Worm (Caenorhabditis elegans) whole organism, young adult: ENCODE results near the gene C16C8.17.
"Not testable (repeated sequence)": the region's sequence is repeated elsewhere in the genome, so short reads cannot be mapped to it uniquely, and the experiment has no call there.

Source experiments
- B0019.2 ChIP-seq: fragments of 200-800 bp; sonication (Bioruptor generic); conservative IDR thresholded peaks from 2 replicates; pipeline ENCODE4 v1.3.6; 2022; ENCODE audit warnings: missing genetic modification reagents, missing genetic modification characterization, missing compliant biosample characterization
- F10E7.11 ChIP-seq: sonication (generic microtip); optimal IDR thresholded peaks from 2 replicates; lab custom pipeline; 2017; ENCODE audit warnings: mild to moderate bottlenecking, missing genetic modification characterization, moderate library complexity, missing compliant biosample characterization
- F33H1.4 ChIP-seq: fragments of 200-800 bp; sonication (Bioruptor generic); IDR thresholded peaks from 2 replicates; pipeline ENCODE4 v1.3.6; 2022; ENCODE audit warnings: missing genetic modification reagents, missing genetic modification characterization, missing compliant biosample characterization
- F49E8.2 ChIP-seq: sonication (generic microtip); optimal IDR thresholded peaks from 3 replicates; lab custom pipeline; 2017; ENCODE audit warnings: missing genetic modification characterization, mild to moderate bottlenecking, missing compliant biosample characterization, antibody characterized with exemption, moderate library complexity; ENCODE audit not compliant: insufficient read depth
- F55B11.4 ChIP-seq: sonication (generic microtip); optimal IDR thresholded peaks from 2 replicates; lab custom pipeline; 2016; ENCODE audit warnings: missing compliant biosample characterization, missing genetic modification characterization, borderline replicate concordance; ENCODE audit not compliant: insufficient read depth
- K11D2.4 ChIP-seq: fragments of 200-800 bp; sonication (Bioruptor generic); IDR thresholded peaks from 2 replicates; pipeline ENCODE4 v1.3.6; 2022; ENCODE audit warnings: missing genetic modification reagents, missing genetic modification characterization, missing compliant biosample characterization
- K12H6.12 ChIP-seq: fragments of 200-800 bp; sonication (Bioruptor generic); optimal IDR thresholded peaks from 2 replicates; lab custom pipeline; 2018; ENCODE audit warnings: mild to moderate bottlenecking, missing genetic modification characterization, missing compliant biosample characterization
- T07F8.4 ChIP-seq: sonication (generic microtip); optimal IDR thresholded peaks from 2 replicates; lab custom pipeline; 2016; ENCODE audit warnings: mild to moderate bottlenecking, missing genetic modification characterization, moderate library complexity, missing compliant biosample characterization
- Y79H2A.3 ChIP-seq: fragments of 200-800 bp; sonication (Bioruptor generic); conservative IDR thresholded peaks from 2 replicates; pipeline ENCODE4 v1.3.6; 2022; ENCODE audit warnings: missing genetic modification reagents, missing genetic modification characterization, missing compliant biosample characterization
- atf-7 ChIP-seq: sonication (generic microtip); optimal IDR thresholded peaks from 2 replicates; lab custom pipeline; 2017; ENCODE audit warnings: mild to moderate bottlenecking, missing genetic modification characterization, missing compliant biosample characterization
- athp-1 ChIP-seq: sonication (generic microtip); optimal IDR thresholded peaks from 2 replicates; lab custom pipeline; 2017; ENCODE audit warnings: mild to moderate bottlenecking, missing genetic modification characterization, missing compliant biosample characterization
- attf-3 ChIP-seq: fragments of 200-800 bp; sonication (Bioruptor generic); conservative IDR thresholded peaks from 2 replicates; pipeline ENCODE4 v1.3.6; 2022; ENCODE audit warnings: missing genetic modification reagents, missing genetic modification characterization, missing compliant biosample characterization
- attf-5 ChIP-seq: fragments of 200-800 bp; sonication (Bioruptor generic); optimal IDR thresholded peaks from 2 replicates; lab custom pipeline; 2018; ENCODE audit warnings: mild to moderate bottlenecking, missing genetic modification characterization, missing compliant biosample characterization
- ccch-3 ChIP-seq: fragments of 200-800 bp; sonication (Bioruptor generic); optimal IDR thresholded peaks from 2 replicates; lab custom pipeline; 2018; ENCODE audit warnings: mild to moderate bottlenecking, missing genetic modification characterization, missing compliant biosample characterization
- cebp-1 ChIP-seq, 2 experiments: fragments of 200-800 bp in 1 of 2; sonication (Bioruptor generic) in 1 of 2; sonication (generic microtip) in 1 of 2; IDR thresholded peaks in 1 of 2; optimal IDR thresholded peaks in 1 of 2; 2 replicates each; pipeline versions ENCODE4 v1.3.6 to Lab custom; 2017 to 2022; ENCODE audit warnings: missing compliant biosample characterization in 2 of 2, missing genetic modification characterization in 2 of 2, mild to moderate bottlenecking in 1 of 2, missing genetic modification reagents in 1 of 2, moderate library complexity in 1 of 2
- ceh-100 ChIP-seq: fragments of 200-800 bp; sonication (Bioruptor generic); IDR thresholded peaks from 2 replicates; pipeline ENCODE4 v1.3.6; 2022; ENCODE audit warnings: missing genetic modification reagents, missing genetic modification characterization, missing compliant biosample characterization
- ceh-27 ChIP-seq: fragments of 200-800 bp; sonication (Bioruptor generic); optimal IDR thresholded peaks from 2 replicates; lab custom pipeline; 2018; ENCODE audit warnings: mild to moderate bottlenecking, missing genetic modification characterization, moderate library complexity, missing compliant biosample characterization
- die-1 ChIP-seq: sonication (generic microtip); optimal IDR thresholded peaks from 2 replicates; lab custom pipeline; 2016; ENCODE audit warnings: missing genotype, mild to moderate bottlenecking, missing genetic modification characterization, missing compliant biosample characterization
- dox-1 ChIP-seq: fragments of 200-800 bp; sonication (Bioruptor generic); IDR thresholded peaks from 2 replicates; pipeline ENCODE4 v1.3.6; 2022; ENCODE audit warnings: missing genetic modification reagents, missing genetic modification characterization, missing compliant biosample characterization
- dpl-1 ChIP-seq: fragments of 150-350 bp; optimal IDR thresholded peaks from 2 replicates; lab custom pipeline; 2014; ENCODE audit warnings: missing biosample characterization, missing genetic modification reagents, missing genetic modification characterization
- gei-17 ChIP-seq: fragments of 200-800 bp; sonication (Bioruptor generic); optimal IDR thresholded peaks from 2 replicates; lab custom pipeline; 2018; ENCODE audit warnings: mild to moderate bottlenecking, missing genetic modification characterization, missing compliant biosample characterization
- hlh-12 ChIP-seq: sonication (generic microtip); optimal IDR thresholded peaks from 2 replicates; lab custom pipeline; 2016; ENCODE audit warnings: missing genetic modification characterization, missing compliant biosample characterization
- hsf-1 ChIP-seq: fragments of 200-800 bp; sonication (Bioruptor generic); IDR thresholded peaks from 2 replicates; pipeline ENCODE4 v1.3.6; 2022; ENCODE audit warnings: missing genetic modification reagents, missing genetic modification characterization, missing compliant biosample characterization
- madf-10 ChIP-seq: sonication (generic microtip); optimal IDR thresholded peaks from 2 replicates; lab custom pipeline; 2016; ENCODE audit warnings: mild to moderate bottlenecking, missing genetic modification characterization, missing compliant biosample characterization
- mcd-1 ChIP-seq: fragments of 200-800 bp; sonication (Bioruptor generic); IDR thresholded peaks from 2 replicates; pipeline ENCODE4 v1.3.6; 2022; ENCODE audit warnings: missing genetic modification reagents, missing genetic modification characterization, missing compliant biosample characterization
- mel-28 ChIP-seq: sonication (generic microtip); optimal IDR thresholded peaks from 2 replicates; lab custom pipeline; 2016; ENCODE audit warnings: borderline replicate concordance, mild to moderate bottlenecking, missing genetic modification characterization, missing compliant biosample characterization
- nfya-2 ChIP-seq: fragments of 200-800 bp; sonication (Bioruptor generic); IDR thresholded peaks from 2 replicates; pipeline ENCODE4 v1.3.6; 2022; ENCODE audit warnings: missing genetic modification reagents, missing genetic modification characterization, missing compliant biosample characterization
- nhr-80 ChIP-seq: sonication (generic microtip); optimal IDR thresholded peaks from 2 replicates; lab custom pipeline; 2016; ENCODE audit warnings: missing genetic modification characterization, missing compliant biosample characterization
- rcor-1 ChIP-seq: fragments of 200-800 bp; sonication (Bioruptor generic); IDR thresholded peaks from 2 replicates; pipeline ENCODE4 v1.3.6; 2022; ENCODE audit warnings: missing genetic modification reagents, missing genetic modification characterization, missing compliant biosample characterization
- repo-1 ChIP-seq: sonication (generic microtip); optimal IDR thresholded peaks from 2 replicates; lab custom pipeline; 2017; ENCODE audit warnings: mild to moderate bottlenecking, missing genetic modification characterization, missing compliant biosample characterization
- sea-2 ChIP-seq: fragments of 200-800 bp; sonication (Bioruptor generic); IDR thresholded peaks from 2 replicates; pipeline ENCODE4 v1.3.6; 2022; ENCODE audit warnings: missing genetic modification characterization, missing compliant biosample characterization
- snpc-1.1 ChIP-seq: sonication (generic microtip); optimal IDR thresholded peaks from 2 replicates; lab custom pipeline; 2017; ENCODE audit warnings: missing genetic modification characterization, mild to moderate bottlenecking, missing compliant biosample characterization, antibody characterized with exemption, moderate library complexity, missing genotype, missing genetic modification reagents; ENCODE audit not compliant: insufficient read depth
- somi-1 ChIP-seq: fragments of 200-800 bp; sonication (Bioruptor generic); optimal IDR thresholded peaks from 2 replicates; lab custom pipeline; 2018; ENCODE audit warnings: mild to moderate bottlenecking, missing genetic modification characterization, missing compliant biosample characterization
- zim-3 ChIP-seq: sonication (generic microtip); optimal IDR thresholded peaks from 2 replicates; lab custom pipeline; 2017; ENCODE audit warnings: mild to moderate bottlenecking, missing genetic modification characterization, moderate library complexity, missing compliant biosample characterization
- ztf-25 ChIP-seq: fragments of 200-800 bp; sonication (Bioruptor generic); IDR thresholded peaks from 2 replicates; pipeline ENCODE4 v1.3.6; 2022; ENCODE audit warnings: missing genetic modification reagents, missing genetic modification characterization, missing compliant biosample characterization
- ztf-6 ChIP-seq: fragments of 200-800 bp; sonication (Bioruptor generic); IDR thresholded peaks from 2 replicates; pipeline ENCODE4 v1.3.6; 2022; ENCODE audit warnings: missing genetic modification reagents, missing genetic modification characterization, missing compliant biosample characterization

C16C8.17 gene

ce11 chrII:3460048-3460447 is 19.4 kb downstream of the C16C8.17 start, which contains the start of gene C16C8.7:
C16C8.7 (minus strand) TSS chrII:3460148.
- TF ChIP-seq sea-2 (GFP tag; lab: Robert Waterston, UW): no peak
- TF ChIP-seq attf-5 (GFP tag; lab: Kevin White, UChicago): no peak
- no peak for TF ChIP-seq ccch-3 (GFP tag; lab: Kevin White, UChicago)
- no peak for TF ChIP-seq B0019.2
- TF ChIP-seq snpc-1.1 (tag; lab: Kevin White, UChicago): no peak
- no peak for TF ChIP-seq ceh-100 (GFP tag; lab: Robert Waterston, UW)
- no peak for TF ChIP-seq athp-1 (tag; lab: Kevin White, UChicago)
- no peak for TF ChIP-seq hsf-1 (GFP tag; lab: Robert Waterston, UW)

- TF ChIP-seq F55B11.4 (tag; lab: Kevin White, UChicago) (no peak), dpl-1 (GFP tag; lab: Kevin White, UChicago) (no peak)
These were observed 21.0 kb downstream of the C16C8.17 start, which contains the start of gene C16C8.8 for ce11 chrII:3461586-3461985. C16C8.8 (minus strand) TSS chrII:3461686.

- TF ChIP-seq ztf-25 (GFP tag; lab: Robert Waterston, UW) (no peak), ccch-3 (GFP tag; lab: Kevin White, UChicago) (no peak), K12H6.12 (tag; lab: Kevin White, UChicago) (no peak), dox-1 (GFP tag; lab: Robert Waterston, UW) (no peak), nfya-2 (GFP tag; lab: Robert Waterston, UW) (no peak), F49E8.2 (tag; lab: Kevin White, UChicago) (no peak), attf-5 (GFP tag; lab: Kevin White, UChicago) (no peak), athp-1 (tag; lab: Kevin White, UChicago) (no peak), ztf-6 (no peak), Y79H2A.3 (GFP tag; lab: Robert Waterston, UW) (no peak), madf-10 (no peak), K11D2.4 (GFP tag; lab: Robert Waterston, UW) (no peak), rcor-1 (GFP tag; lab: Robert Waterston, UW) (no peak), ceh-27 (GFP tag; lab: Kevin White, UChicago) (no peak), hlh-12 (tag; lab: Kevin White, UChicago) (no peak), mcd-1 (GFP tag; lab: Robert Waterston, UW) (no peak), cebp-1 (GFP tag; IDR thresholded peaks at IDR 0.05; lab: Robert Waterston, UW) (no peak), cebp-1 (tag; optimal IDR thresholded peaks at IDR 0.05; lab: Kevin White, UChicago) (no peak), gei-17 (GFP tag; lab: Kevin White, UChicago) (no peak), nhr-80 (tag; lab: Kevin White, UChicago) (no peak)
These were observed 22.5 kb downstream of the C16C8.17 start, which contains the start of gene C16C8.9 for ce11 chrII:3463097-3463496. C16C8.9 (minus strand) TSS chrII:3463197.

- TF ChIP-seq atf-7 (tag; lab: Kevin White, UChicago); attf-3 (GFP tag; lab: Robert Waterston, UW); cebp-1 (GFP tag; IDR thresholded peaks at IDR 0.05; lab: Robert Waterston, UW); cebp-1 (tag; optimal IDR thresholded peaks at IDR 0.05; lab: Kevin White, UChicago): not testable (repeated sequence)
These were observed 24.0 kb downstream of the C16C8.17 start, which contains the start of gene C16C8.10 for ce11 chrII:3464580-3464979. C16C8.10 (minus strand) TSS chrII:3464680.

- TF ChIP-seq K11D2.4 (GFP tag; lab: Robert Waterston, UW): no peak
- TF ChIP-seq F33H1.4 (GFP tag; lab: Robert Waterston, UW): no peak
- no peak for TF ChIP-seq mel-28 (tag; lab: Kevin White, UChicago)
- TF ChIP-seq repo-1 (tag; lab: Kevin White, UChicago): no peak
- TF ChIP-seq F10E7.11 (tag; lab: Kevin White, UChicago): no peak
- TF ChIP-seq atf-7 (tag; lab: Kevin White, UChicago): no peak
- no peak for TF ChIP-seq somi-1 (GFP tag; lab: Kevin White, UChicago)
- no peak for TF ChIP-seq attf-5 (GFP tag; lab: Kevin White, UChicago)
- no peak for TF ChIP-seq die-1
- no peak for TF ChIP-seq zim-3 (tag; lab: Kevin White, UChicago)
- no peak for TF ChIP-seq T07F8.4 (tag; lab: Kevin White, UChicago)
These were observed 29.9 kb downstream of the C16C8.17 start, which contains the start of gene Y49F6B.20 for ce11 chrII:3470549-3470948. Y49F6B.20 (minus strand) TSS chrII:3470649.
